Worm (Caenorhabditis elegans) whole organism, L4/young adult: ENCODE measurements around the gene lec-3.

ENCODE experiments used
- dao-5 ChIP-seq: sonication (generic microtip); optimal IDR thresholded peaks from 2 replicates; lab custom pipeline; 2016; ENCODE audit warnings: missing genotype, missing genetic modification characterization, moderate library complexity, missing compliant biosample characterization
- him-1 ChIP-seq: sonication (generic microtip); optimal IDR thresholded peaks from 2 replicates; lab custom pipeline; 2016; ENCODE audit warnings: missing genotype, missing genetic modification reagents, missing genetic modification characterization, missing compliant biosample characterization

DNA sequence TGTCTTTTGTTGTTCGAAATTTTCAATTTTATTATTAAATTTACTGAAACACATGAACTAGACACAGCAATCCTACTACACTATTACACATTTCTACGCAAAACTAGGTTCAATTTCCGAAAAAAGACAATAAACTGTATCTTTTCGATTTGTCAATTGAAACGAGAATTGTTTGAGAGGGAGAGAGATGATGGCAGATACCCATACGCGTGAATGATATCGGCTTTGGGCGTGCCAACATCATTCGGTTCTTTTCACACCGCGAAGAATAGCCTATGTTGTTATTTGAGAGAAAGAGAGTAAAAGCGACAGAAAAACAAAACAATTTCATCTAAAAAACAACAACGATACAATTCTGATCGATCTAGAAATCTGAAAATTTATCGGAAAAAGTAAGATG, 20.8 kb downstream of the lec-3 start:
- TF ChIP-seq him-1 (tag; lab: Kevin White, UChicago) (no peak), dao-5 (tag; lab: Kevin White, UChicago) (no peak)
